Worm (Caenorhabditis elegans): ENCODE measurements around the gene scl-8.

DNA sequence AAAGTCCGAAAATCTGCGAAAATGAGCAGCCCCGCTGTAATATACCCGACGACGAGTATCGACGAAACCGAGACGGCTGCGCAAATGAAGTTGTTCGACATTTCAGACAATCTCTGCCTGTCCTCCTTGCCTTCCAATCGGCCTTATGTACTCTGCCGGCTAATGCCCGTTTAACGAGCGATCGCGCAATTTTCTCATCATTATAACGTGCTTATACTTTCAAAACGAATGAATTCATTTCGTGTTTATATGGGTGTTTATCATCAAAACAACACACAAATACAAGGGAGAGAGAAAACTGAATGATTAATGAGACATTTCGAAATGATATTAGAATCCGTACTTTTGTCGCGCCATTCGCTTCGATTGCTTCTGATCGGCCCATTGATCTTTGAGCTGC lies 19.4 kb downstream of the scl-8 start, which contains the start of gene col-132:
- no peak for TF ChIP-seq him-1 (tag; optimal IDR thresholded peaks at IDR 0.05)
- TF ChIP-seq dao-5 (tag; optimal IDR thresholded peaks at IDR 0.05), result no peak
- no peak for TF ChIP-seq W03F9.2 (tag; optimal IDR thresholded peaks at IDR 0.05)
